Fruit fly (Drosophila melanogaster) whole organism, embryonic: ENCODE measurements around the gene Dhc62B.

Experiments used
- B-H2 ChIP-seq: fragments of 200-800 bp; sonication (Bioruptor generic); optimal IDR thresholded peaks from 2 replicates; lab custom pipeline; 2018; ENCODE audit warnings: missing biosample characterization, mild to moderate bottlenecking, missing genetic modification characterization
- CG10431 ChIP-seq: fragments of 200-800 bp; sonication (Bioruptor generic); optimal IDR thresholded peaks from 3 replicates; lab custom pipeline; 2018; ENCODE audit warnings: missing biosample characterization, mild to moderate bottlenecking, missing genetic modification characterization
- CG11398 ChIP-seq: fragments of 200-800 bp; sonication (Bioruptor generic); optimal IDR thresholded peaks from 2 replicates; lab custom pipeline; 2016; ENCODE audit warnings: missing biosample characterization, missing genetic modification characterization
- CG12299 ChIP-seq: fragments of 200-800 bp; sonication (Bioruptor generic); optimal IDR thresholded peaks from 2 replicates; lab custom pipeline; 2018; ENCODE audit warnings: missing biosample characterization, mild to moderate bottlenecking, missing genetic modification characterization
- CG13296 ChIP-seq: fragments of 200-800 bp; sonication (Bioruptor generic); optimal IDR thresholded peaks from 3 replicates; lab custom pipeline; 2018; ENCODE audit warnings: missing biosample characterization, mild to moderate bottlenecking, missing genetic modification characterization
- CG1603 ChIP-seq: fragments of 200-800 bp; sonication (Bioruptor generic); optimal IDR thresholded peaks from 2 replicates; lab custom pipeline; 2019; ENCODE audit warnings: missing biosample characterization, mild to moderate bottlenecking, missing genetic modification characterization, moderate library complexity
- CG17186 ChIP-seq: fragments of 200-800 bp; sonication (Bioruptor generic); optimal IDR thresholded peaks from 3 replicates; lab custom pipeline; 2017; ENCODE audit warnings: missing biosample characterization, missing genetic modification reagents, missing genetic modification characterization
- CG17829 ChIP-seq: fragments of 200-800 bp; optimal IDR thresholded peaks from 2 replicates; lab custom pipeline; 2019; ENCODE audit warnings: missing biosample characterization, mild to moderate bottlenecking, missing genetic modification characterization, moderate library complexity
- CG2875 ChIP-seq: fragments of 200-800 bp; sonication (Bioruptor generic); optimal IDR thresholded peaks from 2 replicates; lab custom pipeline; 2017; ENCODE audit warnings: missing biosample characterization, mild to moderate bottlenecking, missing genetic modification characterization, missing genetic modification reagents
- CG3065 ChIP-seq: fragments of 200-800 bp; sonication (Bioruptor generic); optimal IDR thresholded peaks from 2 replicates; lab custom pipeline; 2016; ENCODE audit warnings: missing biosample characterization, missing genetic modification characterization
- CG31365 ChIP-seq: fragments of 200-800 bp; sonication (Bioruptor generic); optimal IDR thresholded peaks from 2 replicates; lab custom pipeline; 2018; ENCODE audit warnings: missing biosample characterization, mild to moderate bottlenecking, missing genetic modification characterization
- CG32772 ChIP-seq: fragments of 200-800 bp; sonication (Bioruptor generic); IDR thresholded peaks from 2 replicates; pipeline ENCODE4 v1.3.6; 2022; ENCODE audit warnings: missing biosample characterization, missing genetic modification characterization
- CG33213 ChIP-seq: fragments of 200-800 bp; sonication (Bioruptor generic); optimal IDR thresholded peaks from 3 replicates; lab custom pipeline; 2016; ENCODE audit warnings: missing biosample characterization, missing genetic modification characterization
- CG34376 ChIP-seq: fragments of 200-800 bp; sonication (Bioruptor generic); optimal IDR thresholded peaks from 2 replicates; lab custom pipeline; 2018; ENCODE audit warnings: missing biosample characterization, mild to moderate bottlenecking, missing genetic modification characterization
- CG6175 ChIP-seq: fragments of 200-800 bp; sonication (Bioruptor generic); IDR thresholded peaks from 3 replicates; pipeline ENCODE4 v1.3.6; 2022; ENCODE audit warnings: missing biosample characterization, missing genetic modification characterization
- CG6765 ChIP-seq: fragments of 200-800 bp; sonication (Bioruptor generic); optimal IDR thresholded peaks from 3 replicates; lab custom pipeline; 2017; ENCODE audit warnings: missing biosample characterization, mild to moderate bottlenecking, missing genetic modification characterization
- CG7357 ChIP-seq: fragments of 200-800 bp; sonication (Bioruptor generic); IDR thresholded peaks from 3 replicates; pipeline ENCODE4 v1.3.6; 2022; ENCODE audit warnings: missing biosample characterization, missing genetic modification characterization
- CG8388 ChIP-seq: fragments of 200-800 bp; sonication (Bioruptor generic); optimal IDR thresholded peaks from 2 replicates; lab custom pipeline; 2019; ENCODE audit warnings: missing biosample characterization, mild to moderate bottlenecking, missing genetic modification characterization, moderate library complexity
- CG8478 ChIP-seq: fragments of >200 bp; optimal IDR thresholded peaks from 2 replicates; lab custom pipeline; 2018
- CG9609 ChIP-seq: fragments of 200-800 bp; sonication (Bioruptor generic); optimal IDR thresholded peaks from 3 replicates; lab custom pipeline; 2016; ENCODE audit warnings: missing biosample characterization, missing genetic modification characterization
- CG9817 ChIP-seq: fragments of 200-800 bp; sonication (Bioruptor generic); optimal IDR thresholded peaks from 2 replicates; lab custom pipeline; 2018; ENCODE audit warnings: missing biosample characterization, mild to moderate bottlenecking, missing genetic modification characterization, moderate library complexity
- CG9876 ChIP-seq: fragments of 200-800 bp; sonication (Bioruptor generic); optimal IDR thresholded peaks from 2 replicates; lab custom pipeline; 2016; ENCODE audit warnings: missing biosample characterization, missing genetic modification characterization
- Dfd ChIP-seq, 2 experiments: fragments of >200 bp; optimal IDR thresholded peaks; 2 replicates each; lab custom pipeline; 2017; ENCODE audit warnings: missing biosample characterization in 2 of 2, missing genetic modification characterization in 2 of 2
- Elba2 ChIP-seq: fragments of 200-800 bp; sonication (Bioruptor generic); optimal IDR thresholded peaks from 3 replicates; lab custom pipeline; 2016; ENCODE audit warnings: missing biosample characterization, missing genetic modification characterization
- Hmr ChIP-seq: fragments of 200-800 bp; sonication (Bioruptor generic); optimal IDR thresholded peaks from 3 replicates; lab custom pipeline; 2017; ENCODE audit warnings: mild to moderate bottlenecking, missing biosample characterization, missing genetic modification reagents, missing genetic modification characterization
- Lpt ChIP-seq: fragments of >200 bp; optimal IDR thresholded peaks from 2 replicates; lab custom pipeline; 2018; ENCODE audit warnings: missing biosample characterization, missing genetic modification characterization
- MESR4 ChIP-seq: fragments of 200-800 bp; sonication (Bioruptor generic); optimal IDR thresholded peaks from 2 replicates; lab custom pipeline; 2018; ENCODE audit warnings: missing biosample characterization, mild to moderate bottlenecking, missing genetic modification characterization, moderate library complexity
- Sin3A ChIP-seq: fragments of >200 bp; optimal IDR thresholded peaks from 2 replicates; lab custom pipeline; 2018
- TFAM ChIP-seq: fragments of 200-800 bp; sonication (Bioruptor generic); optimal IDR thresholded peaks from 2 replicates; lab custom pipeline; 2017; ENCODE audit warnings: missing biosample characterization, missing genetic modification characterization, inconsistent platforms
- ac ChIP-seq: fragments of 200-800 bp; sonication (Bioruptor generic); optimal IDR thresholded peaks from 3 replicates; lab custom pipeline; 2017; ENCODE audit warnings: missing biosample characterization, mild to moderate bottlenecking, missing genetic modification characterization
- bsh ChIP-seq, 2 experiments: fragments of 200-800 bp; sonication (Bioruptor generic); optimal IDR thresholded peaks; 2 replicates each; lab custom pipeline; 2017 to 2018; ENCODE audit warnings: mild to moderate bottlenecking in 2 of 2, missing biosample characterization in 2 of 2, missing genetic modification characterization in 2 of 2, moderate library complexity in 1 of 2
- caup ChIP-seq: fragments of 200-800 bp; sonication (Bioruptor generic); optimal IDR thresholded peaks from 3 replicates; lab custom pipeline; 2017; ENCODE audit warnings: missing biosample characterization, mild to moderate bottlenecking, missing genetic modification characterization, moderate library complexity; ENCODE audit not compliant: severe bottlenecking
- ci ChIP-seq: fragments of 200-800 bp; sonication (Bioruptor generic); IDR thresholded peaks from 3 replicates; pipeline ENCODE4 v1.3.6; 2022; ENCODE audit warnings: missing biosample characterization, missing genetic modification characterization
- cwo ChIP-seq: fragments of 200-800 bp; sonication (Bioruptor generic); optimal IDR thresholded peaks from 3 replicates; lab custom pipeline; 2017; ENCODE audit warnings: missing biosample characterization, missing genetic modification characterization, mild to moderate bottlenecking, moderate library complexity, missing genetic modification reagents
- esg ChIP-seq: fragments of 200-800 bp; sonication (Bioruptor generic); conservative IDR thresholded peaks from 2 replicates; pipeline ENCODE4 v1.3.6; 2022; ENCODE audit warnings: missing biosample characterization, missing genetic modification characterization
- fd102C ChIP-seq: fragments of 200-800 bp; sonication (Bioruptor generic); optimal IDR thresholded peaks from 2 replicates; lab custom pipeline; 2018; ENCODE audit warnings: missing biosample characterization, mild to moderate bottlenecking, missing genetic modification characterization, moderate library complexity
- hth ChIP-seq: fragments of >200 bp; optimal IDR thresholded peaks from 2 replicates; lab custom pipeline; 2017; ENCODE audit warnings: inconsistent platforms
- jing ChIP-seq: fragments of 200-800 bp; sonication (Bioruptor generic); optimal IDR thresholded peaks from 2 replicates; lab custom pipeline; 2018; ENCODE audit warnings: missing biosample characterization, mild to moderate bottlenecking, missing genetic modification characterization
- lov ChIP-seq, 2 experiments: fragments of 200-800 bp in 1 of 2; fragments of >200 bp in 1 of 2; sonication (Bioruptor generic) in 1 of 2; IDR thresholded peaks in 1 of 2; optimal IDR thresholded peaks in 1 of 2; 2 replicates in 1 of 2; 3 replicates in 1 of 2; pipeline versions ENCODE4 v1.3.6 to Lab custom; 2017 to 2022; ENCODE audit warnings: missing biosample characterization in 1 of 2, missing genetic modification characterization in 1 of 2
- nau ChIP-seq: fragments of 200-800 bp; sonication (Bioruptor generic); optimal IDR thresholded peaks from 3 replicates; lab custom pipeline; 2017; ENCODE audit warnings: missing biosample characterization, mild to moderate bottlenecking, missing genetic modification characterization, missing genetic modification reagents
- salm ChIP-seq: fragments of 200-800 bp; sonication (Bioruptor generic); optimal IDR thresholded peaks from 2 replicates; lab custom pipeline; 2018; ENCODE audit warnings: missing biosample characterization, mild to moderate bottlenecking, missing genetic modification characterization
- sr ChIP-seq: fragments of 200-800 bp; sonication (Bioruptor generic); IDR thresholded peaks from 3 replicates; pipeline ENCODE4 v1.3.6; 2022; ENCODE audit warnings: missing biosample characterization, missing genetic modification characterization
- ssp ChIP-seq: fragments of 200-800 bp; sonication (Bioruptor generic); IDR thresholded peaks from 2 replicates; pipeline ENCODE4 v1.3.6; 2022; ENCODE audit warnings: missing biosample characterization, missing genetic modification characterization
- tgo ChIP-seq: fragments of 200-800 bp; sonication (Bioruptor generic); IDR thresholded peaks from 3 replicates; pipeline ENCODE4 v1.3.6; 2022; ENCODE audit warnings: missing biosample characterization, missing genetic modification characterization
- tna ChIP-seq: fragments of 200-800 bp; sonication (Bioruptor generic); IDR thresholded peaks from 2 replicates; pipeline ENCODE4 v1.3.6; 2022; ENCODE audit warnings: missing biosample characterization, missing genetic modification characterization; ENCODE audit not compliant: partially characterized antibody
- toy ChIP-seq: fragments of 200-800 bp; sonication (Bioruptor generic); IDR thresholded peaks from 2 replicates; pipeline ENCODE4 v1.3.6; 2022; ENCODE audit warnings: missing biosample characterization, missing genetic modification characterization
- vvl ChIP-seq: fragments of 200-800 bp; sonication (Bioruptor generic); IDR thresholded peaks from 2 replicates; pipeline ENCODE4 v1.3.6; 2022; ENCODE audit warnings: missing biosample characterization, missing genetic modification characterization
- zen2 ChIP-seq: fragments of 200-800 bp; sonication (Bioruptor generic); IDR thresholded peaks from 3 replicates; pipeline ENCODE4 v1.3.6; 2022; ENCODE audit warnings: missing biosample characterization, missing genetic modification characterization; ENCODE audit not compliant: partially characterized antibody
- zfh2 ChIP-seq: fragments of 200-800 bp; sonication (Bioruptor generic); optimal IDR thresholded peaks from 2 replicates; lab custom pipeline; 2016; ENCODE audit warnings: missing biosample characterization, missing genetic modification characterization

Gene Dhc62B

dm6 chr3L:1746338-1747199, 25.0 kb downstream of the Dhc62B start, which contains the start of gene CG13921 (continued):
- TF ChIP-seq CG33213 (GFP tag; lab: Kevin White, UChicago) (peak; percentile 99), B-H2 (GFP tag; lab: Kevin White, UChicago) (peak; percentile 80), CG3065 (peak; percentile 98), zen2 (GFP tag; lab: Robert Waterston, UW) (no peak), CG6175 (GFP tag; lab: Robert Waterston, UW) (peak; percentile 98), CG34376 (GFP tag; lab: Kevin White, UChicago) (peak; percentile 93), CG6765 (GFP tag; lab: Kevin White, UChicago) (peak; percentile 94), ci (GFP tag; lab: Robert Waterston, UW) (peak; percentile 100), CG8388 (GFP tag; lab: Kevin White, UChicago) (peak; percentile 99), Hmr (GFP tag; lab: Kevin White, UChicago) (peak; percentile 98), ssp (GFP tag; lab: Robert Waterston, UW) (peak; percentile 92), CG9817 (tag; lab: Kevin White, UChicago) (peak; percentile 98), tgo (peak; percentile 99), CG17186 (GFP tag; lab: Kevin White, UChicago) (peak; percentile 97), CG8478 (lab: Kevin White, UChicago) (no peak), Lpt (GFP tag; lab: Kevin White, UChicago) (no peak), Elba2 (GFP tag; lab: Kevin White, UChicago) (peak; percentile 99), CG7357 (GFP tag; lab: Robert Waterston, UW) (peak; percentile 96), CG11398 (GFP tag; lab: Kevin White, UChicago) (peak; percentile 98), caup (GFP tag; lab: Kevin White, UChicago) (peak; percentile 98), zfh2 (GFP tag; lab: Kevin White, UChicago) (peak; percentile 97), CG1603 (tag; lab: Kevin White, UChicago) (peak; percentile 99), esg (peak; percentile 99), CG31365 (tag; lab: Kevin White, UChicago) (peak; percentile 94), hth (no peak), tna (GFP tag; lab: Robert Waterston, UW) (no peak), TFAM (peak; percentile 97), Dfd (GFP tag; optimal IDR thresholded peaks at IDR 0.05; lab: Kevin White, UChicago) (no peak), cwo (peak; percentile 95), MESR4 (GFP tag; lab: Kevin White, UChicago) (peak; percentile 77), CG12299 (tag; lab: Kevin White, UChicago) (peak; percentile 96), CG9609 (GFP tag; lab: Kevin White, UChicago) (peak; percentile 99), CG32772 (GFP tag; lab: Robert Waterston, UW) (peak; percentile 99), CG17829 (tag; lab: Kevin White, UChicago) (peak; percentile 100), CG10431 (GFP tag; lab: Kevin White, UChicago) (peak; percentile 94), vvl (GFP tag; lab: Robert Waterston, UW) (peak; percentile 100), sr (GFP tag; lab: Robert Waterston, UW) (peak; percentile 95), CG2875 (GFP tag; lab: Kevin White, UChicago) (peak; percentile 99), Sin3A (lab: Kevin White, UChicago) (no peak), nau (GFP tag; lab: Kevin White, UChicago) (no peak), CG13296 (GFP tag; lab: Kevin White, UChicago) (peak; percentile 96), jing (GFP tag; lab: Kevin White, UChicago) (peak; percentile 98), bsh (GFP tag; optimal IDR thresholded peaks at IDR 0.05; lab: Kevin White, UChicago) (peak; percentile 98 to 99), CG9876 (peak; percentile 97), ac (peak; percentile 95), fd102C (GFP tag; lab: Kevin White, UChicago) (peak; percentile 100), salm (peak; percentile 97), toy (GFP tag; lab: Robert Waterston, UW) (peak; percentile 98), lov (optimal IDR thresholded peaks at IDR 0.05; lab: Kevin White, UChicago) (no peak), lov (GFP tag; IDR thresholded peaks at IDR 0.05; lab: Robert Waterston, UW) (peak; percentile 99)
